Fruit fly (Drosophila melanogaster) whole organism, adult: Measurements from ENCODE around the gene CG12877.

Source experiments
- CG11617 ChIP-seq: fragments of 200-800 bp; sonication (Bioruptor generic); optimal IDR thresholded peaks from 2 replicates; lab custom pipeline; 2017; ENCODE audit warnings: mild to moderate bottlenecking, missing biosample characterization, missing genetic modification reagents, missing genetic modification characterization
- CG14711 ChIP-seq: fragments of 200-800 bp; sonication (Bioruptor generic); optimal IDR thresholded peaks from 2 replicates; lab custom pipeline; 2018; ENCODE audit warnings: missing biosample characterization, mild to moderate bottlenecking, missing genetic modification characterization, moderate library complexity
- CG1620 ChIP-seq: fragments of 200-800 bp; sonication (Bioruptor generic); optimal IDR thresholded peaks from 2 replicates; lab custom pipeline; 2016; ENCODE audit warnings: missing biosample characterization, missing genetic modification characterization
- CG5204 ChIP-seq: fragments of 200-800 bp; sonication (Bioruptor generic); optimal IDR thresholded peaks from 2 replicates; lab custom pipeline; 2016; ENCODE audit warnings: missing biosample characterization, missing genetic modification characterization
- CG7045 ChIP-seq: fragments of 200-800 bp; sonication (Bioruptor generic); optimal IDR thresholded peaks from 2 replicates; lab custom pipeline; 2017; ENCODE audit warnings: missing biosample characterization, mild to moderate bottlenecking, missing genetic modification characterization
- Clk ChIP-seq: fragments of 200-800 bp; sonication (Bioruptor generic); optimal IDR thresholded peaks from 2 replicates; lab custom pipeline; 2017; ENCODE audit warnings: missing biosample characterization, missing genetic modification characterization
- Mnt ChIP-seq: fragments of 200-800 bp; sonication (Bioruptor generic); optimal IDR thresholded peaks from 2 replicates; lab custom pipeline; 2016; ENCODE audit warnings: missing biosample characterization, mild to moderate bottlenecking, missing genetic modification characterization
- bab1 ChIP-seq: fragments of 200-800 bp; sonication (Bioruptor generic); optimal IDR thresholded peaks from 3 replicates; lab custom pipeline; 2019; ENCODE audit warnings: missing biosample characterization, mild to moderate bottlenecking, missing genetic modification characterization, moderate library complexity
- kay ChIP-seq: fragments of 200-800 bp; sonication (Bioruptor generic); peaks from one replicate; lab custom pipeline; 2016; ENCODE audit warnings: missing biosample characterization, missing genetic modification characterization, borderline replicate concordance
- pad ChIP-seq: fragments of 200-800 bp; sonication (Bioruptor generic); optimal IDR thresholded peaks from 3 replicates; lab custom pipeline; 2017; ENCODE audit warnings: missing biosample characterization, missing genetic modification characterization, mild to moderate bottlenecking, moderate library complexity, missing genetic modification reagents
- tj ChIP-seq: fragments of 200-800 bp; sonication (Bioruptor generic); optimal IDR thresholded peaks from 3 replicates; lab custom pipeline; 2017; ENCODE audit warnings: missing biosample characterization, mild to moderate bottlenecking, missing genetic modification characterization, moderate library complexity
- toe ChIP-seq: fragments of 200-800 bp; sonication (Bioruptor generic); optimal IDR thresholded peaks from 2 replicates; lab custom pipeline; 2016; ENCODE audit warnings: missing biosample characterization, missing genetic modification characterization

DNA sequence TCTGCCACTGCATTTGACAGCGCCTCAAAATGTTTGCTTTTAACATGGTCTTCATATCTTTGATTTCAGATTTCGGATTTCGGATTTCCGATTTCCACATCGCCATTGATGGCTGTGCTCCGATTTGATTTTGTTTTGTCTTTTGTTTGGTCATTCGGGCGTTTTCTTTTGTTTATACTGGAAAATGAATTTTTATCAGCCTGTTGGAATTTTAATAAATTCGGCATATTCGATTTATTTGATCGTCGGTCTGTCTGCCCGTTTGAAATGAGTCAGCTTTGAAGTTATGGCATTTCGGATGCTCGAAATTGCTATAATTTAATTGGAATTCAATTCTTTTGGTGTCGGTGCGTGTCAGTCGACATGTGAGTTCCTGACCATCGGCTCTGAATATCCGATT, 33.8 kb downstream of the CG12877 start:
- TF ChIP-seq CG7045 (GFP tag; lab: Kevin White, UChicago) (no peak), CG5204 (no peak), kay (GFP tag; lab: Kevin White, UChicago) (no peak), tj (GFP tag; lab: Kevin White, UChicago) (no peak), CG14711 (no peak), bab1 (GFP tag; lab: Kevin White, UChicago) (no peak), CG1620 (GFP tag; lab: Kevin White, UChicago) (no peak), CG11617 (GFP tag; lab: Kevin White, UChicago) (no peak), toe (GFP tag; lab: Kevin White, UChicago) (no peak), pad (GFP tag; lab: Kevin White, UChicago) (no peak), Mnt (GFP tag; lab: Kevin White, UChicago) (no peak), Clk (GFP tag; lab: Kevin White, UChicago) (no peak)
